Fruit fly (Drosophila melanogaster) whole organism, embryonic: ENCODE results near the gene CG12998.

Source experiments
- Abd-B ChIP-seq: fragments of 200-800 bp; sonication (Bioruptor generic); optimal IDR thresholded peaks from 2 replicates; lab custom pipeline; 2018; ENCODE audit warnings: missing biosample characterization, mild to moderate bottlenecking, missing genetic modification characterization, moderate library complexity
- Antp ChIP-seq: fragments of 200-800 bp; sonication (Bioruptor generic); optimal IDR thresholded peaks from 3 replicates; lab custom pipeline; 2016; ENCODE audit warnings: missing biosample characterization, missing genetic modification characterization
- B-H2 ChIP-seq: fragments of 200-800 bp; sonication (Bioruptor generic); optimal IDR thresholded peaks from 2 replicates; lab custom pipeline; 2018; ENCODE audit warnings: missing biosample characterization, mild to moderate bottlenecking, missing genetic modification characterization
- CG1024 ChIP-seq: fragments of 200-800 bp; sonication (Bioruptor generic); IDR thresholded peaks from 2 replicates; pipeline ENCODE4 v1.3.6; 2022; ENCODE audit warnings: missing biosample characterization, missing genetic modification characterization
- CG10979 ChIP-seq: fragments of 200-800 bp; sonication (Bioruptor generic); optimal IDR thresholded peaks from 2 replicates; lab custom pipeline; 2018; ENCODE audit warnings: missing biosample characterization, mild to moderate bottlenecking, missing genetic modification characterization, moderate library complexity
- CG12659 ChIP-seq: fragments of 200-800 bp; sonication (Bioruptor generic); optimal IDR thresholded peaks from 3 replicates; lab custom pipeline; 2017; ENCODE audit warnings: mild to moderate bottlenecking, missing biosample characterization, missing genetic modification reagents, missing genetic modification characterization
- CG15696 ChIP-seq: fragments of 200-800 bp; sonication (Bioruptor generic); optimal IDR thresholded peaks from 2 replicates; lab custom pipeline; 2019; ENCODE audit warnings: missing biosample characterization, mild to moderate bottlenecking, missing genetic modification characterization, moderate library complexity
- CG16813 ChIP-seq: fragments of 200-800 bp; sonication (Bioruptor generic); IDR thresholded peaks from 3 replicates; pipeline ENCODE4 v1.3.6; 2022; ENCODE audit warnings: missing biosample characterization, missing genetic modification characterization; ENCODE audit not compliant: partially characterized antibody
- CG17385 ChIP-seq: fragments of 200-800 bp; sonication (Bioruptor generic); optimal IDR thresholded peaks from 3 replicates; lab custom pipeline; 2018; ENCODE audit warnings: missing biosample characterization, mild to moderate bottlenecking, missing genetic modification characterization
- CG17912 ChIP-seq: fragments of 200-800 bp; sonication (Bioruptor generic); optimal IDR thresholded peaks from 2 replicates; lab custom pipeline; 2018; ENCODE audit warnings: missing biosample characterization, mild to moderate bottlenecking, missing genetic modification characterization
- CG18764 ChIP-seq: fragments of 200-800 bp; sonication (Bioruptor generic); optimal IDR thresholded peaks from 3 replicates; lab custom pipeline; 2016; ENCODE audit warnings: missing biosample characterization, missing genetic modification characterization
- CG3163 ChIP-seq: fragments of 200-800 bp; sonication (Bioruptor generic); optimal IDR thresholded peaks from 3 replicates; lab custom pipeline; 2016; ENCODE audit warnings: missing biosample characterization, missing genetic modification characterization
- CG3407 ChIP-seq: fragments of 200-800 bp; sonication (Bioruptor generic); optimal IDR thresholded peaks from 2 replicates; lab custom pipeline; 2018; ENCODE audit warnings: missing biosample characterization, mild to moderate bottlenecking, missing genetic modification characterization
- CG34224 ChIP-seq: fragments of 200-800 bp; sonication (Bioruptor generic); IDR thresholded peaks from 3 replicates; pipeline ENCODE4 v1.3.6; 2022; ENCODE audit warnings: missing biosample characterization, missing genetic modification characterization; ENCODE audit not compliant: partially characterized antibody
- CG34376 ChIP-seq: fragments of 200-800 bp; sonication (Bioruptor generic); optimal IDR thresholded peaks from 2 replicates; lab custom pipeline; 2018; ENCODE audit warnings: missing biosample characterization, mild to moderate bottlenecking, missing genetic modification characterization
- CG3726 ChIP-seq: fragments of 200-800 bp; sonication (Bioruptor generic); IDR thresholded peaks from 3 replicates; pipeline ENCODE4, ENCODE4 v1.3.6; 2022; ENCODE audit warnings: missing biosample characterization, missing genetic modification characterization
- CG7357 ChIP-seq: fragments of 200-800 bp; sonication (Bioruptor generic); IDR thresholded peaks from 3 replicates; pipeline ENCODE4 v1.3.6; 2022; ENCODE audit warnings: missing biosample characterization, missing genetic modification characterization
- CG8765 ChIP-seq: fragments of 200-800 bp; sonication (Bioruptor generic); IDR thresholded peaks from 2 replicates; pipeline ENCODE4 v1.3.6; 2022; ENCODE audit warnings: missing biosample characterization, missing genetic modification characterization
- CG8924 ChIP-seq: fragments of 200-800 bp; optimal IDR thresholded peaks from 3 replicates; lab custom pipeline; 2019; ENCODE audit warnings: missing biosample characterization, mild to moderate bottlenecking, missing genetic modification characterization, moderate library complexity
- CG9437 ChIP-seq: fragments of 200-800 bp; sonication (Bioruptor generic); optimal IDR thresholded peaks from 2 replicates; lab custom pipeline; 2018; ENCODE audit warnings: missing biosample characterization, mild to moderate bottlenecking, missing genetic modification characterization
- CG9609 ChIP-seq: fragments of 200-800 bp; sonication (Bioruptor generic); optimal IDR thresholded peaks from 3 replicates; lab custom pipeline; 2016; ENCODE audit warnings: missing biosample characterization, missing genetic modification characterization
- Dfd ChIP-seq, 2 experiments: fragments of >200 bp; optimal IDR thresholded peaks; 2 replicates each; lab custom pipeline; 2017; ENCODE audit warnings: missing biosample characterization in 2 of 2, missing genetic modification characterization in 2 of 2
- Doc2 ChIP-seq: fragments of 200-800 bp; sonication (Bioruptor generic); IDR thresholded peaks from 2 replicates; pipeline ENCODE4 v1.3.6; 2022; ENCODE audit warnings: missing biosample characterization, missing genetic modification characterization
- E2f1 ChIP-seq: fragments of 200-800 bp; sonication (Bioruptor generic); IDR thresholded peaks from 2 replicates; pipeline ENCODE4 v1.3.6; 2022; ENCODE audit warnings: missing biosample characterization, missing genetic modification characterization
- H15 ChIP-seq: fragments of 200-800 bp; sonication (Bioruptor generic); IDR thresholded peaks from 3 replicates; pipeline ENCODE4 v1.3.6; 2022; ENCODE audit warnings: missing biosample characterization, missing genetic modification characterization
- HLH4C ChIP-seq: fragments of 200-800 bp; sonication (Bioruptor generic); IDR thresholded peaks from 3 replicates; pipeline ENCODE4 v1.3.6; 2022; ENCODE audit warnings: missing biosample characterization, missing genetic modification characterization; ENCODE audit not compliant: partially characterized antibody
- HLHmδ ChIP-seq: fragments of 200-800 bp; sonication (Bioruptor generic); optimal IDR thresholded peaks from 2 replicates; lab custom pipeline; 2018; ENCODE audit warnings: missing biosample characterization, mild to moderate bottlenecking, missing genetic modification characterization, moderate library complexity
- HmgZ ChIP-seq: fragments of 200-800 bp; sonication (Bioruptor generic); optimal IDR thresholded peaks from 2 replicates; lab custom pipeline; 2018; ENCODE audit warnings: missing biosample characterization, mild to moderate bottlenecking, missing genetic modification characterization
- ab ChIP-seq: fragments of 200-800 bp; sonication (Bioruptor generic); optimal IDR thresholded peaks from 2 replicates; lab custom pipeline; 2016; ENCODE audit warnings: missing biosample characterization, missing genetic modification characterization
- bowl ChIP-seq: fragments of 200-800 bp; sonication (Bioruptor generic); IDR thresholded peaks from 2 replicates; pipeline ENCODE4 v1.3.6; 2022; ENCODE audit warnings: missing biosample characterization, missing genetic modification characterization
- dati ChIP-seq: fragments of 200-800 bp; sonication (Bioruptor generic); IDR thresholded peaks from 2 replicates; pipeline ENCODE4 v1.3.6; 2022; ENCODE audit warnings: missing biosample characterization, missing genetic modification characterization
- dm ChIP-seq: fragments of 200-800 bp; sonication (Bioruptor generic); optimal IDR thresholded peaks from 3 replicates; lab custom pipeline; 2016; ENCODE audit warnings: missing biosample characterization, missing genetic modification characterization
- dysf ChIP-seq: fragments of 200-800 bp; sonication (Bioruptor generic); IDR thresholded peaks from 3 replicates; pipeline ENCODE4 v1.3.6; 2022; ENCODE audit warnings: missing biosample characterization, missing genetic modification characterization
- esg ChIP-seq: fragments of 200-800 bp; sonication (Bioruptor generic); conservative IDR thresholded peaks from 2 replicates; pipeline ENCODE4 v1.3.6; 2022; ENCODE audit warnings: missing biosample characterization, missing genetic modification characterization
- gro ChIP-seq: fragments of 200-800 bp; sonication (Bioruptor generic); optimal IDR thresholded peaks from 2 replicates; lab custom pipeline; 2016; ENCODE audit warnings: missing biosample characterization, missing genetic modification characterization
- gsb ChIP-seq: fragments of 200-800 bp; sonication (Bioruptor generic); IDR thresholded peaks from 2 replicates; pipeline ENCODE4 v1.3.6; 2022; ENCODE audit warnings: missing biosample characterization, missing genetic modification characterization
- hbn ChIP-seq: fragments of 200-800 bp; sonication (Bioruptor generic); IDR thresholded peaks from 2 replicates; pipeline ENCODE4 v1.3.6; 2022; ENCODE audit warnings: missing biosample characterization, missing genetic modification characterization; ENCODE audit not compliant: partially characterized antibody
- hkb ChIP-seq, 2 experiments: fragments of 200-800 bp in 1 of 2; fragments of >200 bp in 1 of 2; sonication (Bioruptor generic) in 1 of 2; IDR thresholded peaks in 1 of 2; optimal IDR thresholded peaks in 1 of 2; 2 replicates each; pipeline versions ENCODE4 v1.3.6 to Lab custom; 2017 to 2022; ENCODE audit warnings: missing biosample characterization in 1 of 2, missing genetic modification characterization in 1 of 2
- kah ChIP-seq: fragments of 200-800 bp; sonication (Bioruptor generic); optimal IDR thresholded peaks from 2 replicates; lab custom pipeline; 2018; ENCODE audit warnings: missing biosample characterization, mild to moderate bottlenecking, missing genetic modification characterization
- knrl ChIP-seq: fragments of 200-800 bp; sonication (Bioruptor generic); IDR thresholded peaks from 3 replicates; pipeline ENCODE4 v1.3.6; 2022; ENCODE audit warnings: missing biosample characterization, missing genetic modification characterization; ENCODE audit not compliant: partially characterized antibody
- nom ChIP-seq: fragments of 200-800 bp; sonication (Bioruptor generic); optimal IDR thresholded peaks from 2 replicates; lab custom pipeline; 2017; ENCODE audit warnings: missing biosample characterization, missing genetic modification characterization, mild to moderate bottlenecking, moderate library complexity, missing genetic modification reagents
- oc ChIP-seq: fragments of 200-800 bp; sonication (Bioruptor generic); optimal IDR thresholded peaks from 2 replicates; lab custom pipeline; 2018; ENCODE audit warnings: missing biosample characterization, mild to moderate bottlenecking, missing genetic modification characterization, moderate library complexity
- sens ChIP-seq: fragments of 200-800 bp; sonication (Bioruptor generic); peaks from one replicate; lab custom pipeline; 2016; ENCODE audit warnings: missing biosample characterization, missing genetic modification characterization
- sob ChIP-seq: fragments of 200-800 bp; sonication (Bioruptor generic); IDR thresholded peaks from 2 replicates; pipeline ENCODE4 v1.3.6; 2022; ENCODE audit warnings: missing biosample characterization, missing genetic modification characterization
- sqz ChIP-seq: fragments of 200-800 bp; sonication (Bioruptor generic); optimal IDR thresholded peaks from 3 replicates; lab custom pipeline; 2018; ENCODE audit warnings: missing biosample characterization, mild to moderate bottlenecking, missing genetic modification characterization
- sug ChIP-seq: fragments of 200-800 bp; optimal IDR thresholded peaks from 2 replicates; lab custom pipeline; 2019; ENCODE audit warnings: missing biosample characterization, mild to moderate bottlenecking, missing genetic modification characterization, moderate library complexity
- tgo ChIP-seq: fragments of 200-800 bp; sonication (Bioruptor generic); IDR thresholded peaks from 3 replicates; pipeline ENCODE4 v1.3.6; 2022; ENCODE audit warnings: missing biosample characterization, missing genetic modification characterization
- tio ChIP-seq: fragments of 200-800 bp; sonication (Bioruptor generic); optimal IDR thresholded peaks from 2 replicates; lab custom pipeline; 2017; ENCODE audit warnings: missing biosample characterization, missing genetic modification characterization, inconsistent platforms
- vfl ChIP-seq: fragments of 200-800 bp; sonication (Bioruptor generic); optimal IDR thresholded peaks from 2 replicates; lab custom pipeline; 2016; ENCODE audit warnings: missing biosample characterization, missing genetic modification characterization
- wdn ChIP-seq: fragments of 200-800 bp; sonication (Bioruptor generic); IDR thresholded peaks from 2 replicates; pipeline ENCODE4 v1.3.6; 2022; ENCODE audit warnings: missing biosample characterization, missing genetic modification characterization
- zfh1 ChIP-seq: fragments of 200-800 bp; sonication (Bioruptor generic); IDR thresholded peaks from 3 replicates; pipeline ENCODE4 v1.3.6; 2022; ENCODE audit warnings: missing biosample characterization, missing genetic modification characterization

The CG12998 gene

dm6 chrX:17237421-17237820 is 19.0 kb downstream of the CG12998 start (continued):
- TF ChIP-seq CG8765 (GFP tag; lab: Robert Waterston, UW) (no peak), CG9437 (GFP tag; lab: Kevin White, UChicago) (peak; percentile 9), CG9609 (GFP tag; lab: Kevin White, UChicago) (no peak), bowl (GFP tag; lab: Robert Waterston, UW) (no peak), sqz (no peak), CG7357 (no peak), CG10979 (peak; percentile 42), B-H2 (GFP tag; lab: Kevin White, UChicago) (no peak), vfl (no peak), Dfd (GFP tag; optimal IDR thresholded peaks at IDR 0.05; lab: Kevin White, UChicago) (no peak), Abd-B (GFP tag; lab: Kevin White, UChicago) (no peak), E2f1 (GFP tag; lab: Robert Waterston, UW) (0 out of 2 replicates have a peak, but pooled peaks have one; percentile 15), HmgZ (tag; lab: Kevin White, UChicago) (no peak), CG16813 (GFP tag; lab: Robert Waterston, UW) (no peak), Doc2 (GFP tag; lab: Robert Waterston, UW) (no peak), CG34224 (GFP tag; lab: Robert Waterston, UW) (no peak), H15 (GFP tag; lab: Robert Waterston, UW) (no peak), CG3726 (GFP tag; lab: Robert Waterston, UW) (no peak), tgo (GFP tag; lab: Robert Waterston, UW) (0 out of 3 replicates have a peak, but pooled peaks have one; percentile 18), esg (GFP tag; lab: Robert Waterston, UW) (0 out of 2 replicates have a peak, but pooled peaks have one; percentile 7), CG3163 (no peak), dati (GFP tag; lab: Robert Waterston, UW) (no peak), sens (GFP tag; lab: Kevin White, UChicago) (peak; percentile 58), CG34376 (no peak), CG8924 (tag; lab: Kevin White, UChicago) (no peak), sug (tag; lab: Kevin White, UChicago) (no peak), oc (no peak), CG1024 (GFP tag; lab: Robert Waterston, UW) (no peak), hbn (no peak), HLH4C (GFP tag; lab: Robert Waterston, UW) (no peak), HLHmδ (GFP tag; lab: Kevin White, UChicago) (no peak), sob (GFP tag; lab: Robert Waterston, UW) (no peak), tio (GFP tag; lab: Kevin White, UChicago) (no peak), CG17385 (no peak), CG18764 (GFP tag; lab: Kevin White, UChicago) (no peak), kah (no peak), dysf (0 out of 3 replicates have a peak, but pooled peaks have one; percentile 5), zfh1 (GFP tag; lab: Robert Waterston, UW) (no peak), wdn (GFP tag; lab: Robert Waterston, UW) (no peak), CG3407 (GFP tag; lab: Kevin White, UChicago) (no peak), gro (no peak), ab (GFP tag; lab: Kevin White, UChicago) (no peak), CG17912 (GFP tag; lab: Kevin White, UChicago) (no peak), CG15696 (tag; lab: Kevin White, UChicago) (no peak), nom (GFP tag; lab: Kevin White, UChicago) (peak; percentile 4), dm (GFP tag; lab: Kevin White, UChicago) (no peak), Antp (GFP tag; lab: Kevin White, UChicago) (no peak), hkb (optimal IDR thresholded peaks at IDR 0.05; lab: Kevin White, UChicago) (no peak), hkb (GFP tag; IDR thresholded peaks at IDR 0.05; lab: Robert Waterston, UW) (no peak), gsb (GFP tag; lab: Robert Waterston, UW) (no peak), knrl (GFP tag; lab: Robert Waterston, UW) (no peak), CG12659 (GFP tag; lab: Kevin White, UChicago) (no peak)
